Fruit fly (Drosophila melanogaster) whole organism, embryonic: Measurements from ENCODE around the gene Sfp77F.

Experiments used
- CG10267 ChIP-seq: fragments of 200-800 bp; sonication (Bioruptor generic); optimal IDR thresholded peaks from 2 replicates; lab custom pipeline; 2018; ENCODE audit warnings: missing biosample characterization, mild to moderate bottlenecking, missing genetic modification characterization, moderate library complexity
- CG10321 ChIP-seq: fragments of 200-800 bp; sonication (Bioruptor generic); IDR thresholded peaks from 2 replicates; pipeline ENCODE4 v1.3.6; 2022; ENCODE audit warnings: missing biosample characterization, missing genetic modification characterization
- CG10959 ChIP-seq: fragments of 200-800 bp; sonication (Bioruptor generic); IDR thresholded peaks from 2 replicates; pipeline ENCODE4 v1.3.6; 2022; ENCODE audit warnings: missing biosample characterization, missing genetic modification characterization
- CG12071 ChIP-seq: fragments of 200-800 bp; sonication (Bioruptor generic); optimal IDR thresholded peaks from 3 replicates; lab custom pipeline; 2018; ENCODE audit warnings: missing biosample characterization, mild to moderate bottlenecking, missing genetic modification characterization
- CG12391 ChIP-seq: fragments of 200-800 bp; sonication (Bioruptor generic); optimal IDR thresholded peaks from 3 replicates; lab custom pipeline; 2018; ENCODE audit warnings: missing biosample characterization, mild to moderate bottlenecking, missing genetic modification characterization, moderate library complexity
- CG12659 ChIP-seq: fragments of 200-800 bp; sonication (Bioruptor generic); optimal IDR thresholded peaks from 3 replicates; lab custom pipeline; 2017; ENCODE audit warnings: mild to moderate bottlenecking, missing biosample characterization, missing genetic modification reagents, missing genetic modification characterization
- CG13123 ChIP-seq: fragments of 200-800 bp; sonication (Bioruptor generic); optimal IDR thresholded peaks from 2 replicates; lab custom pipeline; 2016; ENCODE audit warnings: missing biosample characterization, missing genetic modification characterization
- CG14710 ChIP-seq: fragments of 200-800 bp; sonication (Bioruptor generic); optimal IDR thresholded peaks from 3 replicates; lab custom pipeline; 2019; ENCODE audit warnings: missing biosample characterization, mild to moderate bottlenecking, missing genetic modification characterization, moderate library complexity
- CG1602 ChIP-seq: fragments of 200-800 bp; sonication (Bioruptor generic); optimal IDR thresholded peaks from 3 replicates; lab custom pipeline; 2016; ENCODE audit warnings: missing biosample characterization, missing genetic modification characterization
- CG16813 ChIP-seq: fragments of 200-800 bp; sonication (Bioruptor generic); IDR thresholded peaks from 3 replicates; pipeline ENCODE4 v1.3.6; 2022; ENCODE audit warnings: missing biosample characterization, missing genetic modification characterization; ENCODE audit not compliant: partially characterized antibody
- CG17612 ChIP-seq: fragments of 200-800 bp; sonication (Bioruptor generic); IDR thresholded peaks from 2 replicates; pipeline ENCODE4 v1.3.6; 2022; ENCODE audit warnings: missing biosample characterization, missing genetic modification characterization
- CG17829 ChIP-seq: fragments of 200-800 bp; optimal IDR thresholded peaks from 2 replicates; lab custom pipeline; 2019; ENCODE audit warnings: missing biosample characterization, mild to moderate bottlenecking, missing genetic modification characterization, moderate library complexity
- CG1792 ChIP-seq: fragments of 200-800 bp; sonication (Bioruptor generic); optimal IDR thresholded peaks from 2 replicates; lab custom pipeline; 2016; ENCODE audit warnings: missing biosample characterization, missing genetic modification characterization
- CG18476 ChIP-seq: fragments of 200-800 bp; sonication (Bioruptor generic); optimal IDR thresholded peaks from 2 replicates; lab custom pipeline; 2016; ENCODE audit warnings: missing biosample characterization, mild to moderate bottlenecking, missing genetic modification characterization
- CG3407 ChIP-seq: fragments of 200-800 bp; sonication (Bioruptor generic); optimal IDR thresholded peaks from 2 replicates; lab custom pipeline; 2018; ENCODE audit warnings: missing biosample characterization, mild to moderate bottlenecking, missing genetic modification characterization
- CG3995 ChIP-seq: fragments of 200-800 bp; sonication (Bioruptor generic); optimal IDR thresholded peaks from 3 replicates; lab custom pipeline; 2016; ENCODE audit warnings: missing biosample characterization, missing genetic modification characterization
- CG4820 ChIP-seq: fragments of 200-800 bp; sonication (Bioruptor generic); optimal IDR thresholded peaks from 3 replicates; lab custom pipeline; 2016; ENCODE audit warnings: missing biosample characterization, missing genetic modification characterization
- CG4854 ChIP-seq: fragments of 200-800 bp; sonication (Bioruptor generic); optimal IDR thresholded peaks from 2 replicates; lab custom pipeline; 2016; ENCODE audit warnings: missing biosample characterization, missing genetic modification characterization, inconsistent platforms
- CG6175 ChIP-seq: fragments of 200-800 bp; sonication (Bioruptor generic); IDR thresholded peaks from 3 replicates; pipeline ENCODE4 v1.3.6; 2022; ENCODE audit warnings: missing biosample characterization, missing genetic modification characterization
- CG7745 ChIP-seq: fragments of 200-800 bp; sonication (Bioruptor generic); optimal IDR thresholded peaks from 2 replicates; lab custom pipeline; 2018; ENCODE audit warnings: missing biosample characterization, mild to moderate bottlenecking, missing genetic modification characterization, moderate library complexity
- CG8359 ChIP-seq: fragments of 200-800 bp; sonication (Bioruptor generic); optimal IDR thresholded peaks from 2 replicates; lab custom pipeline; 2017; ENCODE audit warnings: missing biosample characterization, mild to moderate bottlenecking, missing genetic modification characterization, borderline replicate concordance
- CG9817 ChIP-seq: fragments of 200-800 bp; sonication (Bioruptor generic); optimal IDR thresholded peaks from 2 replicates; lab custom pipeline; 2018; ENCODE audit warnings: missing biosample characterization, mild to moderate bottlenecking, missing genetic modification characterization, moderate library complexity
- CoRest ChIP-seq: fragments of 200-800 bp; sonication (Bioruptor generic); optimal IDR thresholded peaks from 3 replicates; lab custom pipeline; 2018; ENCODE audit warnings: missing biosample characterization, mild to moderate bottlenecking, missing genetic modification characterization, moderate library complexity
- Dip3 ChIP-seq: fragments of 200-800 bp; sonication (Bioruptor generic); optimal IDR thresholded peaks from 3 replicates; lab custom pipeline; 2016; ENCODE audit warnings: missing biosample characterization, missing genetic modification characterization
- Gug ChIP-seq: fragments of 200-800 bp; sonication (Bioruptor generic); IDR thresholded peaks from 4 replicates; pipeline ENCODE4 v1.3.6; 2022; ENCODE audit warnings: missing biosample characterization, missing genetic modification characterization
- Hey ChIP-seq: fragments of 200-800 bp; sonication (Bioruptor generic); optimal IDR thresholded peaks from 3 replicates; lab custom pipeline; 2018; ENCODE audit warnings: missing biosample characterization, mild to moderate bottlenecking, missing genetic modification characterization
- Lpt ChIP-seq: fragments of >200 bp; optimal IDR thresholded peaks from 2 replicates; lab custom pipeline; 2018; ENCODE audit warnings: missing biosample characterization, missing genetic modification characterization
- Mes4 ChIP-seq: fragments of 200-800 bp; sonication (Bioruptor generic); optimal IDR thresholded peaks from 2 replicates; lab custom pipeline; 2016; ENCODE audit warnings: missing biosample characterization, missing genetic modification characterization
- Mrtf ChIP-seq: fragments of 200-800 bp; sonication (Bioruptor generic); IDR thresholded peaks from 3 replicates; pipeline ENCODE4 v1.3.6; 2022; ENCODE audit warnings: missing biosample characterization, missing genetic modification characterization
- NC2β ChIP-seq: fragments of 200-800 bp; sonication (Bioruptor generic); optimal IDR thresholded peaks from 2 replicates; lab custom pipeline; 2016; ENCODE audit warnings: missing biosample characterization, missing genetic modification characterization
- Nf-YC ChIP-seq: fragments of 200-800 bp; optimal IDR thresholded peaks from 3 replicates; lab custom pipeline; 2019; ENCODE audit warnings: missing biosample characterization, mild to moderate bottlenecking, missing genetic modification characterization, moderate library complexity
- Oli ChIP-seq: fragments of 200-800 bp; sonication (Bioruptor generic); optimal IDR thresholded peaks from 2 replicates; lab custom pipeline; 2018; ENCODE audit warnings: missing biosample characterization, mild to moderate bottlenecking, missing genetic modification characterization, moderate library complexity
- Opbp ChIP-seq: fragments of 200-800 bp; sonication (Bioruptor generic); IDR thresholded peaks from 3 replicates; pipeline ENCODE4 v1.3.6; 2022; ENCODE audit warnings: missing biosample characterization, missing genetic modification characterization; ENCODE audit not compliant: partially characterized antibody
- Sox102F ChIP-seq: fragments of 200-800 bp; sonication (Bioruptor generic); optimal IDR thresholded peaks from 2 replicates; lab custom pipeline; 2018; ENCODE audit warnings: missing biosample characterization, mild to moderate bottlenecking, missing genetic modification characterization, moderate library complexity
- Stat92E ChIP-seq, 3 experiments: fragments of >200 bp in 2 of 3; fragments of 200-800 bp in 1 of 3; sonication (Bioruptor generic) in 1 of 3; optimal IDR thresholded peaks; 2 replicates each; lab custom pipeline; 2017 to 2019; ENCODE audit warnings: missing biosample characterization in 3 of 3, missing genetic modification characterization in 3 of 3, mild to moderate bottlenecking in 1 of 3, moderate library complexity in 1 of 3
- Usf ChIP-seq: fragments of 200-800 bp; sonication (Bioruptor generic); optimal IDR thresholded peaks from 2 replicates; lab custom pipeline; 2017; ENCODE audit warnings: missing genotype, missing biosample characterization, missing genetic modification characterization
- Xbp1 ChIP-seq: fragments of 200-800 bp; sonication (Bioruptor generic); optimal IDR thresholded peaks from 3 replicates; lab custom pipeline; 2016; ENCODE audit warnings: missing biosample characterization, mild to moderate bottlenecking, missing genetic modification characterization
- bowl ChIP-seq: fragments of 200-800 bp; sonication (Bioruptor generic); IDR thresholded peaks from 2 replicates; pipeline ENCODE4 v1.3.6; 2022; ENCODE audit warnings: missing biosample characterization, missing genetic modification characterization
- eyg ChIP-seq: fragments of 200-800 bp; sonication (Bioruptor generic); optimal IDR thresholded peaks from 3 replicates; lab custom pipeline; 2016; ENCODE audit warnings: missing biosample characterization, missing genetic modification characterization
- fd96Cb ChIP-seq: fragments of 200-800 bp; sonication (Bioruptor generic); optimal IDR thresholded peaks from 2 replicates; lab custom pipeline; 2018; ENCODE audit warnings: missing biosample characterization, mild to moderate bottlenecking, missing genetic modification characterization, moderate library complexity
- gcm ChIP-seq: fragments of 200-800 bp; sonication (Bioruptor generic); optimal IDR thresholded peaks from 2 replicates; lab custom pipeline; 2019; ENCODE audit warnings: missing biosample characterization, mild to moderate bottlenecking, missing genetic modification characterization, moderate library complexity
- ham ChIP-seq: fragments of 200-800 bp; sonication (Bioruptor generic); IDR thresholded peaks from 2 replicates; pipeline ENCODE4 v1.3.6; 2022; ENCODE audit warnings: missing biosample characterization, missing genetic modification characterization
- hb ChIP-seq: fragments of 200-800 bp; sonication (Bioruptor generic); IDR thresholded peaks from 3 replicates; pipeline ENCODE4 v1.3.6; 2022; ENCODE audit warnings: missing biosample characterization, missing genetic modification characterization; ENCODE audit not compliant: partially characterized antibody
- jing ChIP-seq: fragments of 200-800 bp; sonication (Bioruptor generic); optimal IDR thresholded peaks from 2 replicates; lab custom pipeline; 2018; ENCODE audit warnings: missing biosample characterization, mild to moderate bottlenecking, missing genetic modification characterization
- lab ChIP-seq: fragments of 200-800 bp; sonication (Bioruptor generic); optimal IDR thresholded peaks from 3 replicates; lab custom pipeline; 2017; ENCODE audit warnings: missing biosample characterization, missing genetic modification characterization, mild to moderate bottlenecking, moderate library complexity, missing genetic modification reagents
- mirr ChIP-seq: fragments of 200-800 bp; sonication (Bioruptor generic); optimal IDR thresholded peaks from 3 replicates; lab custom pipeline; 2018; ENCODE audit warnings: missing biosample characterization, mild to moderate bottlenecking, missing genetic modification characterization
- p53 ChIP-seq: fragments of 200-800 bp; sonication (Bioruptor generic); optimal IDR thresholded peaks from 2 replicates; lab custom pipeline; 2016; ENCODE audit warnings: missing biosample characterization, missing genetic modification characterization
- pho ChIP-seq: fragments of 200-800 bp; sonication (Bioruptor generic); optimal IDR thresholded peaks from 2 replicates; lab custom pipeline; 2016; ENCODE audit warnings: missing biosample characterization, missing genetic modification characterization
- slp2 ChIP-seq: fragments of 200-800 bp; sonication (Bioruptor generic); optimal IDR thresholded peaks from 2 replicates; lab custom pipeline; 2016; ENCODE audit warnings: missing biosample characterization, missing genetic modification characterization
- tap ChIP-seq: fragments of 200-800 bp; optimal IDR thresholded peaks from 3 replicates; lab custom pipeline; 2019; ENCODE audit warnings: missing biosample characterization, mild to moderate bottlenecking, missing genetic modification characterization, moderate library complexity
- tup ChIP-seq: fragments of 200-800 bp; sonication (Bioruptor generic); optimal IDR thresholded peaks from 2 replicates; lab custom pipeline; 2016; ENCODE audit warnings: missing biosample characterization, mild to moderate bottlenecking, missing genetic modification characterization, moderate library complexity

The Sfp77F gene

dm6 chr3L:20944180-20944579 lies 47.0 kb upstream of the Sfp77F start (continued):
- no peak for TF ChIP-seq Usf (GFP tag; lab: Kevin White, UChicago)
- no peak for TF ChIP-seq bowl (GFP tag; lab: Robert Waterston, UW)
- TF ChIP-seq CG12391 (tag; lab: Kevin White, UChicago), result peak; percentile 19
- no peak for TF ChIP-seq CG3995
- no peak for TF ChIP-seq tap
- TF ChIP-seq Mrtf (GFP tag; lab: Robert Waterston, UW), result no peak
- TF ChIP-seq tup (GFP tag; lab: Kevin White, UChicago), result peak; percentile 45
- TF ChIP-seq Opbp (GFP tag; lab: Robert Waterston, UW), result no peak
- no peak for TF ChIP-seq Oli (tag; lab: Kevin White, UChicago)
- TF ChIP-seq Nf-YC (tag; lab: Kevin White, UChicago), result no peak
- peak; percentile 44 for TF ChIP-seq gcm (GFP tag; lab: Kevin White, UChicago)
- no peak for TF ChIP-seq Stat92E (GFP tag; optimal IDR thresholded peaks at IDR 0.05; lab: Kevin White, UChicago)
- TF ChIP-seq CG9817, result no peak
- no peak for TF ChIP-seq p53 (GFP tag; lab: Kevin White, UChicago)
- TF ChIP-seq CG1602, result no peak
- TF ChIP-seq hb, result no peak
- TF ChIP-seq CG1792 (GFP tag; lab: Kevin White, UChicago), result no peak
- no peak for TF ChIP-seq ham (GFP tag; lab: Robert Waterston, UW)
- TF ChIP-seq eyg, result no peak
- TF ChIP-seq CG18476 (GFP tag; lab: Kevin White, UChicago), result no peak
- TF ChIP-seq CG10321 (GFP tag; lab: Robert Waterston, UW), result no peak
- no peak for TF ChIP-seq CG6175
- TF ChIP-seq CG8359 (GFP tag; lab: Kevin White, UChicago), result no peak
- TF ChIP-seq CG10959 (GFP tag; lab: Robert Waterston, UW), result peak; percentile 17; the same call in 1 of the 2 replicates
- TF ChIP-seq CG4854 (GFP tag; lab: Kevin White, UChicago), result no peak
- peak; percentile 25 for TF ChIP-seq Hey (tag; lab: Kevin White, UChicago)
- TF ChIP-seq Sox102F, result no peak
- TF ChIP-seq CG4820 (GFP tag; lab: Kevin White, UChicago), result no peak
- TF ChIP-seq CG17612 (GFP tag; lab: Robert Waterston, UW), result no peak
- TF ChIP-seq fd96Cb (tag; lab: Kevin White, UChicago), result no peak
- TF ChIP-seq Lpt (GFP tag; lab: Kevin White, UChicago), result no peak
- TF ChIP-seq Mes4 (GFP tag; lab: Kevin White, UChicago), result peak; percentile 38
- TF ChIP-seq jing (GFP tag; lab: Kevin White, UChicago), result no peak
- TF ChIP-seq pho (GFP tag; lab: Kevin White, UChicago), result no peak
- TF ChIP-seq lab (GFP tag; lab: Kevin White, UChicago), result peak; percentile 8
- TF ChIP-seq mirr (GFP tag; lab: Kevin White, UChicago), result no peak
- TF ChIP-seq CG10267, result no peak
- TF ChIP-seq CG13123 (GFP tag; lab: Kevin White, UChicago), result peak; percentile 14
- peak; percentile 27 for TF ChIP-seq CG17829 (tag; lab: Kevin White, UChicago)
- no peak for TF ChIP-seq Gug (GFP tag; lab: Robert Waterston, UW)
- no peak for TF ChIP-seq CG12659 (GFP tag; lab: Kevin White, UChicago)
- no peak for TF ChIP-seq Xbp1
- peak; percentile 76 for TF ChIP-seq CG3407 (GFP tag; lab: Kevin White, UChicago)
- TF ChIP-seq Dip3 (GFP tag; lab: Kevin White, UChicago), result no peak
- TF ChIP-seq slp2 (GFP tag; lab: Kevin White, UChicago), result no peak
- TF ChIP-seq CG16813 (GFP tag; lab: Robert Waterston, UW), result no peak
- peak; percentile 55 for TF ChIP-seq CG14710 (tag; lab: Kevin White, UChicago)
- TF ChIP-seq CG12071 (GFP tag; lab: Kevin White, UChicago), result peak; percentile 26
- TF ChIP-seq NC2β, result no peak
- peak; percentile 55 for TF ChIP-seq CG7745 (tag; lab: Kevin White, UChicago)
- TF ChIP-seq CoRest (tag; lab: Kevin White, UChicago), result no peak
